Worm (Caenorhabditis elegans): ENCODE results near the gene cnc-4.

The cnc-4 gene

ce11 chrV:1472569-1472968 lies 25.6 kb downstream of the cnc-4 start:
- TF ChIP-seq nhr-10 (tag; optimal IDR thresholded peaks at IDR 0.05) (no peak), lin-38 (GFP tag; IDR thresholded peaks at IDR 0.05) (no peak), zfp-3 (GFP tag; conservative IDR thresholded peaks at IDR 0.05) (no peak), pha-4 (GFP tag; IDR thresholded peaks at IDR 0.05) (no peak), pha-4 (tag; optimal IDR thresholded peaks at IDR 0.05) (no peak), nhr-28 (tag; optimal IDR thresholded peaks at IDR 0.05) (peak; percentile 18), zip-11 (GFP tag; IDR thresholded peaks at IDR 0.05) (no peak), dpl-1 (GFP tag; optimal IDR thresholded peaks at IDR 0.05) (no peak), lin-13 (GFP tag; optimal IDR thresholded peaks at IDR 0.05) (no peak), spr-3 (GFP tag; optimal IDR thresholded peaks at IDR 0.05) (no peak), lsy-2 (tag; optimal IDR thresholded peaks at IDR 0.05) (no peak), zag-1 (tag; optimal IDR thresholded peaks at IDR 0.05) (no peak), jun-1 (tag; optimal IDR thresholded peaks at IDR 0.05) (no peak), mxl-3 (GFP tag; optimal IDR thresholded peaks at IDR 0.05) (peak; percentile 43), hlh-30 (tag; optimal IDR thresholded peaks at IDR 0.05; ENCODE audit: insufficient read depth) (peak; percentile 65), nhr-6 (tag; optimal IDR thresholded peaks at IDR 0.05) (no peak), snpc-1.2 (GFP tag; IDR thresholded peaks at IDR 0.05) (no peak), snpc-4 (tag; optimal IDR thresholded peaks at IDR 0.05) (no peak), unc-62 (GFP tag; optimal IDR thresholded peaks at IDR 0.05 in 1 of 2) (peak in 1 of 2 experiments; percentile 12), unc-62 (tag; optimal IDR thresholded peaks at IDR 0.05) (no peak), mes-2 (tag; optimal IDR thresholded peaks at IDR 0.05; ENCODE audit: poor library complexity, severe bottlenecking) (peak; percentile 17), nhr-237 (tag; optimal IDR thresholded peaks at IDR 0.05) (no peak), egl-27 (tag; optimal IDR thresholded peaks at IDR 0.05) (no peak), F49E8.2 (tag; optimal IDR thresholded peaks at IDR 0.05; ENCODE audit: borderline replicate concordance) (no peak), madf-5 (GFP tag; IDR thresholded peaks at IDR 0.05) (no peak), fkh-10 (GFP tag; optimal IDR thresholded peaks at IDR 0.05) (no peak), aha-1 (tag) (peak; percentile 82), Y75B8A.6 (GFP tag; IDR thresholded peaks at IDR 0.05) (no peak), dmd-8 (GFP tag; IDR thresholded peaks at IDR 0.05) (no peak), fos-1 (tag; optimal IDR thresholded peaks at IDR 0.05) (no peak), pqm-1 (tag; optimal IDR thresholded peaks at IDR 0.05) (no peak), daf-8 (GFP tag; IDR thresholded peaks at IDR 0.05) (no peak)

ce11 chrV:1474486-1475125 lies 27.6 kb downstream of the cnc-4 start, which contains the start of the genes F53E2.2 and unc-60:
F53E2.2 (plus strand) TSS chrV:1475086.
unc-60 (plus strand) TSS chrV:1475086.
- TF ChIP-seq F37D6.2 (tag; optimal IDR thresholded peaks at IDR 0.05) (peak; percentile 42), R02D3.7 (tag; optimal IDR thresholded peaks at IDR 0.05) (no peak), T26A8.4 (GFP tag; IDR thresholded peaks at IDR 0.05) (peak; percentile 59), nhr-48 (tag; optimal IDR thresholded peaks at IDR 0.05) (peak; percentile 4), dmd-9 (GFP tag; IDR thresholded peaks at IDR 0.05) (no peak), daf-19 (GFP tag; conservative IDR thresholded peaks at IDR 0.05) (no peak), zfp-2 (tag; optimal IDR thresholded peaks at IDR 0.05) (no peak), daf-12 (tag; optimal IDR thresholded peaks at IDR 0.05) (no peak), lin-1 (GFP tag; IDR thresholded peaks at IDR 0.05) (no peak), nhr-111 (GFP tag; optimal IDR thresholded peaks at IDR 0.05) (no peak), pha-4 (GFP tag; IDR thresholded peaks at IDR 0.05) (peak; percentile 61; the same call in 1 of the 2 replicates), pha-4 (tag; optimal IDR thresholded peaks at IDR 0.05) (no peak), ceh-82 (tag; optimal IDR thresholded peaks at IDR 0.05) (no peak), Y75B8A.6 (GFP tag; IDR thresholded peaks at IDR 0.05) (no peak), nhr-77 (tag; optimal IDR thresholded peaks at IDR 0.05) (no peak), ctbp-1 (GFP tag; IDR thresholded peaks at IDR 0.05) (peak; percentile 38), lir-3 (tag; optimal IDR thresholded peaks at IDR 0.05) (no peak), mdt-29 (GFP tag; IDR thresholded peaks at IDR 0.05) (no peak), nhr-76 (tag; optimal IDR thresholded peaks at IDR 0.05) (no peak), nhr-28 (tag; optimal IDR thresholded peaks at IDR 0.05) (peak; percentile 53), vab-7 (GFP tag; IDR thresholded peaks at IDR 0.05) (0 out of 2 replicates have a peak, but pooled peaks have one; percentile 32), unc-130 (GFP tag; optimal IDR thresholded peaks at IDR 0.05) (no peak), ceh-32 (tag; optimal IDR thresholded peaks at IDR 0.05; ENCODE audit: poor library complexity) (no peak), mxl-3 (GFP tag; optimal IDR thresholded peaks at IDR 0.05) (peak; percentile 66), unc-39 (tag; optimal IDR thresholded peaks at IDR 0.05) (no peak), nhr-41 (GFP tag; IDR thresholded peaks at IDR 0.05) (no peak)
